Worm (Caenorhabditis elegans) whole organism, L2 larva: ENCODE measurements around the gene R13A1.1.

Experiments
- elt-3 ChIP-seq: sonication (generic microtip); optimal IDR thresholded peaks from 2 replicates; lab custom pipeline; 2017; ENCODE audit warnings: missing biosample characterization, missing genetic modification characterization
- fos-1 ChIP-seq: fragments of 150-350 bp; optimal IDR thresholded peaks from 2 replicates; lab custom pipeline; 2014; ENCODE audit warnings: missing biosample characterization, missing genetic modification characterization
- nhr-12 ChIP-seq: fragments of 150-350 bp; optimal IDR thresholded peaks from 2 replicates; lab custom pipeline; 2014; ENCODE audit warnings: missing biosample characterization, missing genetic modification characterization
- unc-62 ChIP-seq: fragments of 150-350 bp; optimal IDR thresholded peaks from 2 replicates; lab custom pipeline; 2014; ENCODE audit warnings: missing biosample characterization, missing genetic modification reagents, missing genetic modification characterization

ce11 chrIV:7234623-7235022 is 14.8 kb downstream of the R13A1.1 start:
- TF ChIP-seq elt-3 (tag; lab: Kevin White, UChicago): no peak
- TF ChIP-seq nhr-12: no peak
- TF ChIP-seq unc-62 (GFP tag; lab: Kevin White, UChicago): no peak
- no peak for TF ChIP-seq fos-1 (tag; lab: Kevin White, UChicago)
